Worm (Caenorhabditis elegans): ENCODE data around the gene clc-25.
"Not testable (repeated sequence)": the region's sequence is repeated elsewhere in the genome, so short reads cannot be mapped to it uniquely, and the experiment has no call there.

DNA sequence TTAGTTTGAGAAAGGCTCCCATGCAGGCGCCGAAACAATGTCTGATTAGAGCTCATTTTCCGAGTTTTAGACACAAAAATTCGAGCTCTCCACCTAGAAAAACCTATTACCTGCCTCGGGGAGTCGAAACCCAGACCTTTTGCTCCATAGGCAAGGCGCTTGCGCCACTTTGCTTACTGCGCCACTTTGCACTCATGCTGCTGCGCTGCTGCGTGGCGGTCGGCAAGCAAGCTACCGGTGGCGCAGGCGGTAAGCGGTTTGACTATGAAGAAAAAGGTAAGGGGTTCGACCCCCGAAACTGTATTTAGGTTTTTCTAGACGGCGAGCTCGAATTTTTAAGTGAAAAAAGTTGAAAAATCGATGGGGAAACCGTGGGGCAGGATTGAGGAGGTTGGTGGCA is 17.1 kb downstream of the clc-25 start:
- not testable (repeated sequence) for TF ChIP-seq aptf-2 (GFP tag; conservative IDR thresholded peaks at IDR 0.05); akir-1 (GFP tag; optimal IDR thresholded peaks at IDR 0.05); aptf-3 (GFP tag; IDR thresholded peaks at IDR 0.05); bed-1 (GFP tag; IDR thresholded peaks at IDR 0.05); F49E8.2 (tag; optimal IDR thresholded peaks at IDR 0.05; ENCODE audit: insufficient read depth)
- TF ChIP-seq Y79H2A.3 (GFP tag; conservative IDR thresholded peaks at IDR 0.05): 0 out of 2 replicates have a peak, but pooled peaks have one; percentile 22

Measured in whole organism, young adult.